Fruit fly (Drosophila melanogaster) whole organism: ENCODE data around the gene CG14130.

ENCODE experiments used
- CG8478 ChIP-seq: fragments of >200 bp; optimal IDR thresholded peaks from 2 replicates; lab custom pipeline; 2018; ENCODE audit warnings: inconsistent platforms
- Dll ChIP-seq: fragments of >200 bp; optimal IDR thresholded peaks from 2 replicates; lab custom pipeline; 2017
- EcR ChIP-seq, 2 experiments: fragments of >200 bp; optimal IDR thresholded peaks; 2 replicates each; lab custom pipeline; 2017; ENCODE audit warnings: missing biosample characterization in 2 of 2, missing genetic modification characterization in 2 of 2, missing genetic modification reagents in 2 of 2
- pan ChIP-seq: fragments of >200 bp; optimal IDR thresholded peaks from 2 replicates; lab custom pipeline; 2017
- psq ChIP-seq: fragments of >200 bp; optimal IDR thresholded peaks from 2 replicates; lab custom pipeline; 2017
- usp ChIP-seq: fragments of >200 bp; optimal IDR thresholded peaks from 2 replicates; lab custom pipeline; 2017; ENCODE audit warnings: missing biosample characterization, missing genetic modification characterization, mixed read lengths

CG14130 gene

DNA sequence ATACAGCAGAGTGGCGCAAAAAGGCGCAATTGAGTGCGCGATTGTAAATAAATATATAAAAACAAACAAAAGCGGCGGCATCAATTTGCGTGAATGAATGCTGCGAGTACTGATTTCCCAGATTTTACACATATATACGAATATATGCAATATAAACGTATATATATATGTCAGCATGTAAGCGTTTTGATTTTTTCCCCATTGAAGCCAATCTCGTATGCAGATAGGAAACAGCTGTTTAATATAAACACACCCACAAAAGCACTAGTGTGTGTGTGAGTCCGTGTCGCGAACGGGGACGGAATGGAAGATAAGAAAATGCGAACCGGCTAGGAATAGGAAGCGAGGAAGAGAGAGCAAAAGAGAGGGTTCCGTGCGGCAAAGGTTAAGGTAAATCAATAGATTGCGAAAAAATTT, 26.3 kb upstream of the CG14130 start:
- peak; percentile 16 for TF ChIP-seq psq
- no peak for TF ChIP-seq CG8478 (lab: Kevin White, UChicago)

DNA sequence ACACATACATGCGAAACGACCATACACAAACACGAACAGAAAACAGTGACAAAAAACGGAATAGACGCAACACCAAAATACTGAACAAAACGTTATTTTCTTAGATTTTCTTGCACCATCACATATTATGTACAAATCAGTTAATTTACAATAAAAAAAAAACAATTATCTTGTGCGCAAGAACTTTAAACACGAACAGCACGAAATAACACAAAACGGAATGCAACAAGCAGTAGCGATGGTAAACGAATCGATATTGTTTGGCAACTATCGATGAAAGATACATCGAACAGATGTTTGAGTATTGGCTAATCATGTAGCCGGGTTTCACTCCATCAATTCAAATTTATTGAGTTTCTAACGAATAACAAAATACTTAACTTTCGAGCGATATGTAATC, 25.5 kb upstream of the CG14130 start, which contains the start of gene Pi3K68D:
TSS of gene Pi3K68D (minus strand) at position 241 of the 400 bp plus-strand sequence.
- TF ChIP-seq usp (GFP tag; lab: Kevin White, UChicago) (no peak), psq (peak; percentile 8)

DNA sequence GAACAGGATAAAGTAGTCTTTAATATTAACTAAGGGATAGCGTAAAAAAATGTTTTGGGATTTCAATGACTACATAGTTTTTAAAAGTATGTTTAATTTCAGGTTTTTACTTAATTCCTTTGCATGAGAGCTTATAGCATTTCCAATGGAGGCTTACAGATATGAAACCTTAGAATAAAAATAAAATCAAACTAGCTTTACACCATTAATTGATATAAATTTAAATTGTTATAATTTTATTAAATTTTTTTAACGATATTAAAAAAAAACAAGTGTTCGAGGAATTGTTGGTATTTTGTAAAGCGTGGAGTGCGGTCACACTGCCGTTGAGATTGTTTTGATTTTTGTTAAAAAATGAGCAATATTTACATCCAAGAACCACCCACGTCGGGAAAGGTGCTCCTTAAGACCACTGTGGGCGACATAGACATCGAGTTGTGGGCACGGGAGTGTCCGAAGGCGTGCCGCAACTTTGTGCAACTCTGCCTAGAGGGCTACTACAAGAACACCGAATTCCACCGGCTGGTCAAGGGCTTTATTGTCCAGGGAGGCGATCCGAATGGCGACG, 21.9 kb upstream of the CG14130 start, which contains the start of the genes twy and CG10907:
TSS of gene twy (minus strand) at position 51 of the 568 bp plus-strand sequence.
TSS of gene CG10907 (plus strand) at position 282 of the 568 bp plus-strand sequence.
- no peak for TF ChIP-seq EcR (GFP tag; optimal IDR thresholded peaks at IDR 0.05; lab: Kevin White, UChicago)
- TF ChIP-seq pan (lab: Kevin White, UChicago), result no peak
- TF ChIP-seq psq, result no peak
- TF ChIP-seq usp (GFP tag; lab: Kevin White, UChicago), result no peak
- no peak for TF ChIP-seq Dll (lab: Kevin White, UChicago)
- no peak for TF ChIP-seq CG8478 (lab: Kevin White, UChicago)

DNA sequence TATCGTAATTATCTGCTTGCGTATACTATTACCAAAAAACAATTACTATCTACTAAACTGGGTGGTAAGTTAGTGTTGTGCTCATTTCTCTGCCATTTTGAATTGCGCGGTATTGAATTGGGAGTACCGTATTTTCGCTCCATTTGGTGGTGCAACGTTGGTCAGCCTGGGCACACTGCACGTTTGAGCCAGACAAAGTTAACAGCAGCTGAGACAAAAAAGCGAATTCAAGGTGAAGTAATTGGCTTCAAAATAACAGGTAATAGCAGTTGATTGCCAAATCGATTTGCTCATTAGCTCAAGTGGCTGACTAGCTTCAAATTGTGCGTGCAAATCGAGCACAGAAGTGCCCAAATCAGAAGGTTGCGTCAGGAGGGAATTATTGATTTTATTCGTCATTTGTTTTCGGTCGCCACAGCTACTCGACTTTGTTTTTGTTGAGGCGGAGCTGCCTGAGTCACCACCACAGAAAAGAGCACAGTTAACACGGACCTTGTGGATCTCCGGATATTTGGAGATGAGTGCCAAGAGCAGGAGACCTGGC, 19.7 kb upstream of the CG14130 start, which contains the start of gene Klp68D:
TSS of gene Klp68D (plus strand) at position 175 of the 544 bp plus-strand sequence.
- TF ChIP-seq psq (no peak), pan (lab: Kevin White, UChicago) (no peak), CG8478 (lab: Kevin White, UChicago) (no peak), Dll (lab: Kevin White, UChicago) (no peak), usp (GFP tag; lab: Kevin White, UChicago) (no peak), EcR (GFP tag; optimal IDR thresholded peaks at IDR 0.05; lab: Kevin White, UChicago) (no peak)

DNA sequence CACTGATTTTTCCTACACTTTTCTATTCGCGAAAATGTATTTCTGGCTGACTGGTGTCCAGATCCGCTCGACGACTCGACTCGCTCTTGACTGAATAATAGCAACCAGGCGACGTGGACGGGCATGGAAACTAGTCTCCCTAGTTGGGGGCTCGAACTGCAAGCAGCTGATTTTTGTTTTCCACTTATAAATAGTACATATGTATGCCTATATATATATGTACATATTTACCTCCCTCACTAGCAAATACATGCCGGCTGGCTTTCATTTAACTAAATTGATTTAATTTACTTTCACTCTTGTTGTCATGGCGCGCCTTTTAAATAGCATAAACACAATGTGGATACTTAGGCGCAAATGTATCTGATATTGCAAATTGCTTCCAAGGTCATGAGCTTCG, 14.5 kb upstream of the CG14130 start, which contains the start of gene Gcat:
TSS of gene Gcat (minus strand) at position 101 of the 400 bp plus-strand sequence.
- TF ChIP-seq EcR (GFP tag; optimal IDR thresholded peaks at IDR 0.05; lab: Kevin White, UChicago), result no peak
- no peak for TF ChIP-seq CG8478 (lab: Kevin White, UChicago)
- TF ChIP-seq Dll (lab: Kevin White, UChicago), result no peak
- TF ChIP-seq usp (GFP tag; lab: Kevin White, UChicago), result no peak
- no peak for TF ChIP-seq psq
- no peak for TF ChIP-seq pan (lab: Kevin White, UChicago)

DNA sequence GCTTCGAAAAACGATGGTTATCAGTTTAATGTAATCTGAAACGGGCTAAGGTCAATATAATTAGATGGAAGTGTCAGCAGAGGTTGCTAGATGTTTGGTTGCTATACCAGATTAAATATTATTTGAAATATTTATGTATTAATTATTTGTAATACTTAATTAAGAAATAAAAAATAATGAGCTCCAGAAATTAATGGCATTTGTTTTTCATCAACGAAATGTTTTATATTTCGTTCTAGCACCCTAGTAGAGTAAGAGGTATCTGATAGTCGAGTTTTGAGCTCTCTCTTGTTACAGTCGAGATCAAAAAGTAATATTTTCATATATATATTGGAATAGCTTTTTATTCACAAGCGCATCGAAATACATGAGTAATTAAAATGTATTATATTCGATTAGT, 13.6 kb upstream of the CG14130 start:
- TF ChIP-seq usp (GFP tag; lab: Kevin White, UChicago) (no peak), EcR (GFP tag; optimal IDR thresholded peaks at IDR 0.05; lab: Kevin White, UChicago) (no peak), pan (lab: Kevin White, UChicago) (no peak), psq (no peak), CG8478 (lab: Kevin White, UChicago) (no peak), Dll (lab: Kevin White, UChicago) (no peak)

DNA sequence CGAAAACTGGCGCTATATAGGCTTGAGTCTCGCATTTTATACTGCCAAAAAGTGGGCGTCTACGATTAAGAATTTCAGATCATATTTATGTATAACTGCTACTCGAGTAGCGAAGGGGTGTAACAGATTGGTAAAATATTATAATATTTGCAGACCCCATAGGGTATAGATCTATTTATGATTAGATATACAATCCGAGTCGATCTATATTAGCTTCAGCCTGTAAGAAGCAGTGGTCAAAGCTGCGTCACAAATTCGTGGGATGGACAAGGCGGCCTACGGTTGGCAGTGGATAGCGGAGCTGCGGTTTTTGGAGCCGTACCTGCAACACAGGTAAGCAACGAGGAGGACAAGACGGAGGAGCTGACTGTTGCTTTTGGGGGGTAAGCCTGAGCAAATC, 589 bp upstream of the CG14130 start, which contains the start of gene Cubn2:
TSS of gene Cubn2 (minus strand) at position 101 of the 400 bp plus-strand sequence.
- no peak for TF ChIP-seq usp (GFP tag; lab: Kevin White, UChicago)

DNA sequence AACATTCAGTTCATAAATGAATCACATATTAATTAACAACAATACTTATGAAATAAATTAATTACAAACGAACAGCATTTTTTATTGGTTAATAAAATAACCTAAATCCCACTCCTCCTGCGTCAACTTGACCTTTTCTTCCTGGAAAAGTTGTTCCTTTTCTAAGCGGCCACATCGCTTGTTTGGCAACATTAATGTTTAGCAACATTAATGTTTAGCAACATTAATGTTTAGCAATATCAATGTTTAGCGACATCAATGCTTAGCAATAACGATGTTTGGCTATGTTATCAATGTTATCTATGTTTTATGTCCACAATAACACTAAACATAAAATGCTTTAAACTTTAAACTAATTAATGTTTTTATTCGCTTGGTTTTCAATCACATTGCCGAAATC, 1.4 kb downstream of the CG14130 start:
- TF ChIP-seq Dll (lab: Kevin White, UChicago), result no peak
- TF ChIP-seq psq, result no peak
- TF ChIP-seq pan (lab: Kevin White, UChicago), result no peak
- no peak for TF ChIP-seq usp (GFP tag; lab: Kevin White, UChicago)
- no peak for TF ChIP-seq CG8478 (lab: Kevin White, UChicago)
- TF ChIP-seq EcR (GFP tag; optimal IDR thresholded peaks at IDR 0.05; lab: Kevin White, UChicago), result no peak

DNA sequence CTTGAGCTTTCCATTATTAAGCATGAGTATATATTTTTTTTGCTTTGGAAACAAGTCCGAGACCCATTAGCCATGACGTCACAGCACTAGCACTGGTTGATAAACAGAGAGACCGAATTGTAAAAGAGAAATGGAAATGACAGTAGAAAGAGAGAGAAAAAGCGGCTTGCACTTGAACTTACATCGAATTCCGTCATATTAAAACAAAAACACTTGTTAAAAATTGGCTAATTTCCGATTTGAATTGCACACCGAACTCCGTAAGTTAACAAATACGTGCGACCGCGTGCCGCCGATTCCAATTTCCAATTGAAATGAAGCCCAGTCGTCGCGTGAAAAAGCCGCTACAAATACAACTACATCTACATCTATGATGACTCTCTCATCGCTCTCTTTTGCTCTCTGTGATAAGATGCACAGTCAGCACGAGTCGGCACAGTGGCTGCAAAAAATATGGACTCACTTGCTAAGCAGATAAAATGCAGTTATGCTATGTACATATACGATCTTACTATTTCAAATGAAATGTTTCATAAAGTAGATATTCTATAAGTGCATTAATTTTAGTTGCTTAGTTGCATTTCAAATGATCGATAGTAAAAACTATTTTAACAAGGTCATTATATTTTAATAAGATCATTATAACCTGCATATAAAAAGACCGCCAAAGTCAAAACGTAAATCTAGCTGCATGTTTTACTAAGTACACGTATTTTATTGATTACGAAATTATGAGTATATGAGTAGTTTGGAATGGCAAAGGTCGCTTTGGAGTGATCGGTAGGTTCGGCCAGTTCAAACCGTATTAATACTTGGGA, 4.6 kb downstream of the CG14130 start:
- no peak for TF ChIP-seq CG8478 (lab: Kevin White, UChicago)
- no peak for TF ChIP-seq usp (GFP tag; lab: Kevin White, UChicago)
- peak; percentile 41 for TF ChIP-seq Dll (lab: Kevin White, UChicago)

DNA sequence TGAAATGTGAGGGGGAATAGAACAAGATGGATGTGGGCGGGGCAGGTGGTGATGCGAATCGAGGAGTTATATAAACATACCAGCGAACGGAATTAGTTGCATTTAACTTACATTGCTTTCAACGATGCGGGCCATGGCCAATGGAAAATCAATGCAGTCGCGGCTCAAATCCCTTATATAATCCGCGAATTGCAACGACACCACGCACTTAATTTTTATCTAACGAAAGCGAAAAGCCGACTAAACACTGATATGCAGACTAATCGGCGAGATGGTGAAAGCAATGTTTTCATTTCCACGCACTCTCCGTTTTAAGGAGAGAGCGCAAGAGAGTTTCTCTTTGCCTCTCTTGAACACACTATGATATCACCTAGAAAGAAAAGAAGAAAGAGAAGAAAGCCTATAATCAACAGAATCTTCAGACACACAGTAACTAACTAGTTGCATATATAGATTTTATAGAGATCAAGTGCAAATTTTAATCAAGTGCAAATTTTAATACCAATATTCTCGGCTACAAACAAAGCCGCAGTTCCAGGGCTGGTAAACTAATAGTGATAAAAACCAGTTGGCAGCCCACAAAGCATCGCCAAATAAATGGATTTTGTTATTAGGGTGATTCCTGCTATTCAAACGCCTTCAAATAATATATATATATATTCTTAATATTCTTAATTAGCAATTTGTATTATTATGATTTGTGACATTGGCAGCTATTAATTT, 6.6 kb downstream of the CG14130 start, which contains the start of the genes CG11597 and CG5946:
TSS of gene CG11597 (minus strand) at position 553 of the 723 bp plus-strand sequence.
TSS of gene CG5946 (minus strand) at position 553 of the 723 bp plus-strand sequence.
- no peak for TF ChIP-seq usp (GFP tag; lab: Kevin White, UChicago)
- TF ChIP-seq CG8478 (lab: Kevin White, UChicago), result no peak
- TF ChIP-seq psq, result no peak
- no peak for TF ChIP-seq Dll (lab: Kevin White, UChicago)
- no peak for TF ChIP-seq EcR (GFP tag; optimal IDR thresholded peaks at IDR 0.05; lab: Kevin White, UChicago)
- TF ChIP-seq pan (lab: Kevin White, UChicago), result no peak
